Fruit fly (Drosophila melanogaster) whole organism: Measurements from ENCODE around the gene CG9667.

Source experiments
- CG8478 ChIP-seq: fragments of >200 bp; optimal IDR thresholded peaks from 2 replicates; lab custom pipeline; 2018; ENCODE audit warnings: inconsistent platforms
- Dll ChIP-seq: fragments of >200 bp; optimal IDR thresholded peaks from 2 replicates; lab custom pipeline; 2017
- EcR ChIP-seq, 2 experiments: fragments of >200 bp; optimal IDR thresholded peaks; 2 replicates each; lab custom pipeline; 2017; ENCODE audit warnings: missing biosample characterization in 2 of 2, missing genetic modification characterization in 2 of 2, missing genetic modification reagents in 2 of 2
- pan ChIP-seq: fragments of >200 bp; optimal IDR thresholded peaks from 2 replicates; lab custom pipeline; 2017
- psq ChIP-seq: fragments of >200 bp; optimal IDR thresholded peaks from 2 replicates; lab custom pipeline; 2017
- usp ChIP-seq: fragments of >200 bp; optimal IDR thresholded peaks from 2 replicates; lab custom pipeline; 2017; ENCODE audit warnings: missing biosample characterization, missing genetic modification characterization, mixed read lengths

The CG9667 gene

DNA sequence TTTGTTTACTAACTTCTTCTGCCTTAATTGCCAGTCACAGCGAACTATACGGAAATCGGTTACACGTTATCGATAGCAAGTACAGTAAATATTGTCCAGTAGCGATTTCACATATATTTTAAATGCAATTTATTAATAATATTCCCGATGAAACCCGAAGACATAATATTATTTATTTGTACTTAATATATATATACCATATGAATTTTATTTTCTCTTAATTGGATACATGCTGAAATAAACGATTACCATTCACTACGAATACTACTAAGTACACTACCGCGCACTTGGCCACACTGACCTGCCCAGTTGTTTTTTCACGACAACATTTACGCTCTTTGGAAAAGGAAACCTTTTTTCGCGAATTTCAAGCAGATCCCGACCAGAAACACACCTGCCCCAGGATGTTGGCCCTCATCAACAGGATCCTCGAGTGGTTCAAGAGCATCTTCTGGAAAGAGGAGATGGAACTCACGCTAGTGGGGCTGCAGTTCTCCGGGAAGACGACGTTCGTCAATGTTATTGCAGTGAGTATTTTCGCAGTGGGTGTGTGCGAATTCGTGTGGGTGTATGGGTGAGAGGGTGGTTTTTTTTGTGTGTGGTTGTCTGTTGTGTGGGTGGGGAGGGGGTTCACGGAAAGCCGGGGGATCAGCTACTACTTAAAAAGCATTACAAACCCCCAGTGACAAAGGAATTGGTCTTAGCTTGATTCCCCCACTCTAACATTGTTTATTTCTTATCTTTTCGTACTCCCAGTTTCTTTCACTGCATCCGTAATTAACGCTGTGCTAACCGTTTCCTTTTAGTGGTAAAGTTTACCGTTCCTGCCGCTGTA is at the start of gene CG9667, which contains the start of gene Arl8:
CG9667 (minus strand) TSS at position 42 of the 835 bp plus-strand sequence.
Arl8 (plus strand) TSS at position 290 of the 835 bp plus-strand sequence.
- TF ChIP-seq Dll (no peak), CG8478 (lab: Kevin White, UChicago) (no peak), psq (lab: Kevin White, UChicago) (no peak), usp (GFP tag; lab: Kevin White, UChicago) (no peak), EcR (GFP tag; optimal IDR thresholded peaks at IDR 0.05; lab: Kevin White, UChicago) (no peak), pan (lab: Kevin White, UChicago) (no peak)

DNA sequence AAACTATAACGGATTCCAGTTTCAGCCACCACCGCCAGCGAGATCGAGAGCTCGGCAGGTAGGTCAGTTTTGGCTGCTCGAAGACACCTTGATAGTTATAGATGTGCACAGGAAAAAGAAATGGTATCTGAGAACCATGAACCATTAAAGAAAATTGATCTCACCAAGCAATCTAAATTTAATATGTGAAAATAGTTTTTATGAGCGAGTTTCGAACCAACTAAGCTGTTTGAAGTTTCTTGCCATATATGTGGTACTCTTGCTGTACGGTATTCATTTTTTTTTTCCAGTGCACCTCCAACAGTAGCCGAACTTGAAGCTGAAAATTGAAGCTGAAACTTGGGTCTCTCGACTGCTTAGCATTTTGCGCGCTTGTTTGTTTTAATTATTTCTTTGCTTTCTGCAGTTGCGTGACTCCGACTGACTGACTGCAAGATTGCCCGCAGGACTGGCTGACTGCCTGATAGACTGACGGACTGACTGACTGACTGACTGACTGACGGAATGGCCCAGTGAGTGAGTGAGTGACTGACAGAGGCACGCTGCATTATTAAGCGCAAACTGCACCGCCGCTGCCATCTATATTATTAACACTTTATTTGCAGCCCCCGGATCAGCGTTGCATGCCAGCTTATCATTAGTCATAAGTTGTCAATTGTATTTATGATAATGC is 45.5 kb upstream of the CG9667 start:
- TF ChIP-seq usp (GFP tag; lab: Kevin White, UChicago) (no peak), EcR (GFP tag; optimal IDR thresholded peaks at IDR 0.05; lab: Kevin White, UChicago) (no peak), Dll (no peak), pan (lab: Kevin White, UChicago) (no peak), CG8478 (lab: Kevin White, UChicago) (no peak), psq (lab: Kevin White, UChicago) (no peak)

DNA sequence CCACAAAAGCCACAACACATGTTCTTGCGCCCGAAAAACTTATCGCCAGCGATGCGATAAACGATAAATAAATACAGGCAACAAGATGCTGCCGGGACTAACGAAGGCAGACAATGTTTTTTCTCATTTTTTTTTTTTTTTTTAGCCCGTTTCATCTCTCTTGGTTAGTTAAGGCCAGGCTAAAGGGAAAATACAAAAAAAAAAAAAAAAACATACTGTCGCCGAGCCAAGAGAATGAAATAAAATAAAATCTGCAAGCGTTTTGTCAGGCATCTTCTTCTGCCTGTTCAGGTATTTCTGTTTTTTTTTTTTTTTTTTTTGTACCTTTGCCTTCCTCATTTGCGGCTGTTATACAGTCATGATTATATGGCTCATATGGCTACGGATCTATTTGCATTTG is 38.7 kb upstream of the CG9667 start:
- TF ChIP-seq EcR (GFP tag; optimal IDR thresholded peaks at IDR 0.05; lab: Kevin White, UChicago), result no peak
- TF ChIP-seq pan (lab: Kevin White, UChicago), result no peak
- no peak for TF ChIP-seq psq (lab: Kevin White, UChicago)
- no peak for TF ChIP-seq CG8478 (lab: Kevin White, UChicago)
- TF ChIP-seq usp (GFP tag; lab: Kevin White, UChicago), result no peak
- no peak for TF ChIP-seq Dll

DNA sequence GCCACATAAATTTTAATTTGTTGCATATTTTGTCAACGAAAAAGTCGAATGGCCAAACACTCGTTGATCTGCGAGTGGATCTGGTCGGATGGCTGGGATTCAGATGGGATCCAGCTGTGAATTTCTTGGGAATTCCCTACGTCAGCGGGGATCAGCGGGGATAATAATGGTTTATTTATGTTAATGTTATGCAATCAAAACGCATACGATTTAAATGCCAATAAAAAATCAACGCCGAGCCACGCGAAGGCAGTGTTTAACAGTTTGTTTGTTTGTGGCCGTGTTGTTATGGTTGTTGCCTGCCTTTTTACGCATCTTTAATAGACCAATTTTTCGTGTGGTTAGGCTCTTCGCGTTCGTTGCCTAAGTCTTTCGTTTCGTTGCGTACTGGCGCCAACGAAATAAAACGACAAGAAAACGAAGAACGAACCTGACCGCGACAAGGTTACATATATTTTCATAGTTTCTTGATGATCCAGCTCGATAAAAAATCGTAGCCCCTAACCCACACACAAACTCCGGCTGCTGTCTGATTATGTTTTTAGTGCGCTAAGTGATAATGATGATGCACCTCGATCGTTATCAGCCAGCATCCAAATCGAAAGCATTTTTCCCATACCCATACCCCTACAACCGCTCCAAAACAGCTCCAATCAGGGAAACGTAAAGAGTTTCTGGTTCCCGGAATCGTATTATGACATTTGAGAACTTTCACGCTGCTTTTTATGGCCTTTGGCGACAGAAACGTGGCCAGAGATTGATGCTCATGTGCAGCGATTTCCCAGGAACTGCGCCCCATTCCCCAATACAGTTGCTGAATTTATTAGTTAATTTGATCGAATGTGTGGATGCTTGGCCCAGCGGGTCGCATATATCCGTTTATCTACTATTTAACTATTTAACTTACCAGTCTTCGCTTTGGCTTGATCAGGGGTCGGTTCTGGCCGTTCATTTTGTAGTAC is 34.2 kb upstream of the CG9667 start:
- no peak for TF ChIP-seq pan (lab: Kevin White, UChicago)
- no peak for TF ChIP-seq CG8478 (lab: Kevin White, UChicago)
- TF ChIP-seq Dll, result no peak
- TF ChIP-seq psq (lab: Kevin White, UChicago), result no peak
- TF ChIP-seq EcR (GFP tag; optimal IDR thresholded peaks at IDR 0.05; lab: Kevin White, UChicago), result no peak
- TF ChIP-seq usp (GFP tag; lab: Kevin White, UChicago), result no peak

DNA sequence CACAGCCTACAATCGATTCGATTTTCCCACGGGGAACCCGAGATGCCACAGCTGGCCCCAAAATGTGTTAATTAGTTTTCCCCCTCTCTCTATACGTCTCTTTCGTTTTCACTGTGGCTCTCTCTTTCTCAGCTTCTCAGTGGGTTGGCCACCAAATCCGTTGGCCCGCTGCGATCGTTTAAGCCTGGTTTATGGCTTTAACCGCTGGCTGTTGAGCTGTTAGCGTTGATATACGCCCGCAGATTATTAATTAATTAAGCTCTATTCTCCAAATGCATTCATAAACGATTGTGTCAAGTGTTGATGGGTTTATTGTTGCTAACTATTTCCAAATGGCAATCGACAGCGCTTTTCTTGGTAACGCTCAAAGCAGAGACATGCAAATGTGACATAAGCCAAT is 32.2 kb upstream of the CG9667 start:
- TF ChIP-seq usp (GFP tag; lab: Kevin White, UChicago) (no peak), pan (lab: Kevin White, UChicago) (no peak), Dll (no peak), psq (lab: Kevin White, UChicago) (no peak), EcR (GFP tag; optimal IDR thresholded peaks at IDR 0.05; lab: Kevin White, UChicago) (no peak), CG8478 (lab: Kevin White, UChicago) (no peak)

dm6 chr3R:8157247-8157646 is 31.1 kb upstream of the CG9667 start:
- TF ChIP-seq psq (lab: Kevin White, UChicago), result no peak
- no peak for TF ChIP-seq pan (lab: Kevin White, UChicago)

DNA sequence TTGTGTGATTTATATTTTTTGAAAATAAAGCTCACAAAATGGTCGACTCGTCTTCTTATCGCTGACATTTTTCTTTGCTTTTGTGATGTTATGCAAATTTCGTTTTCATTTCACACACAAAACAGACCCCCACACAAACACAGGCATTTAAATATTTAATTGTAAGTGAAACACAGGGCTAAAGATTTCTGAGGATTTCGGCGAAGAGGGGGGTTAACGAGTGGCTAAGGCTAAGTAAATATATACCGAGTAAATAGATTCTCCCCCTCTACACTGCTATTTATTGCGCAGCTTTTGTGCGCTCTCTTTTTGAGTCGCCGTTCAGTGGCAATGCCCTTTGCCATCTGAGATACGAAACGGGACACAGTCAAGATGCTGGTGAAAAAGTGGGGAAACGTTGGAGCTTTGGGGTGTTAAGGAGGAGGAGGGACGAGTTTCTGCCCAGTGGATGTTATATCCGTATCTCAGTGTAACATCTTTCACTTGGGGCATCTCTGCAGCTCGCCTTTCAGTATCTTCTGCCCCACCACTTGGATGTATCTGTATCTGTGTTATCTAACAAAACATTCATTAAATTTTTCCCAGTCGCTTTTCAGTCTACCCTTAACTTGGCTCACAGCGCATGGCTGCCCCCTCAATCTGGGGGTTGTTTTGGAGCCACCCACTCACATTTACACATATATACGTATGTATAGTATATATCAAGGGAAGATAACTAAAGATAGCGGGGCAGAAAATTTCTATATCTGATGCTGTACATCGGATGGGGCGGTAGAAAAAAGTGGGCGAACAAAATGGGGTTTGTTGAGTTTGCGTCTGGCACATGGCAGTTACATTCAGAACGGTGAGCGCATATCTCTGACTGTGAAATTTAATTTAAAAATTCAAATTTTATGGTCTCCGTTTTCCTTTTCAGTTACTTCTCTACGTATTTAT is 29.8 kb upstream of the CG9667 start:
- TF ChIP-seq CG8478 (lab: Kevin White, UChicago), result no peak
- no peak for TF ChIP-seq Dll
- no peak for TF ChIP-seq pan (lab: Kevin White, UChicago)
- TF ChIP-seq EcR (GFP tag; optimal IDR thresholded peaks at IDR 0.05; lab: Kevin White, UChicago), result no peak
- TF ChIP-seq psq (lab: Kevin White, UChicago), result no peak
- no peak for TF ChIP-seq usp (GFP tag; lab: Kevin White, UChicago)

DNA sequence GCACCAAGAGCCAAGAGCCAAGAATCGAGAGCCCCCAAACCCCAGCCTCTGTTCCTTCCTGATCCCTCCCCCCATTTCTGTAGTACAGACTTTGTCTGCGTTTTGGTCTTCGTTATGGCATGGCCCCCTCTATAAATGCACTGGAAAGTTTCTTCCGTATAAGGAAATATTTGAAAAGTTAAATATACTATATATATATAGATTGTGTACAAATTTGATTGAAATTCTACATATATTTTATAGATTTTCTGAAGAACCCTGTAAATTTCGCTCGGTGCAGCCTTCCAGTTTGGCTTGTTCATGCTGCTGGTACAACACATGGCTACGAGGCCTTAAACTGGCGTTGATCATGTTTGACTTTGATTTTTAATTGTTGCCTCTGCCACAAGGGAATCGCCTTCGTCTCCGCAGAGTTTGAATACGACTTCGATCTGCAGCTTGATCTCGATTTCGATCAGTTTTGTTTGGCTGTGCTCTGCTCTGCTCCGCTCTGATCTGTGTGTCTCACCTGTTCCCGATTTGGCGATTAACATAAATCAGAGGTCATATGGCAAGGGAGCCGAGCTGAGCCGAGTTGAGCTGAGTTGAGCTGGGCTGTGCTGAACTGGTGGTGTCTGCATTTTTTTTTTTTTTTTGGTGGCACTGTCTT is 27.9 kb upstream of the CG9667 start:
- TF ChIP-seq Dll (no peak), pan (lab: Kevin White, UChicago) (no peak), psq (lab: Kevin White, UChicago) (no peak), usp (GFP tag; lab: Kevin White, UChicago) (no peak), EcR (GFP tag; optimal IDR thresholded peaks at IDR 0.05; lab: Kevin White, UChicago) (no peak), CG8478 (lab: Kevin White, UChicago) (no peak)

dm6 chr3R:8152578-8153191 is 26.5 kb upstream of the CG9667 start:
- TF ChIP-seq usp (GFP tag; lab: Kevin White, UChicago) (no peak), Dll (no peak), CG8478 (lab: Kevin White, UChicago) (no peak), psq (lab: Kevin White, UChicago) (no peak), pan (lab: Kevin White, UChicago) (no peak), EcR (GFP tag; optimal IDR thresholded peaks at IDR 0.05; lab: Kevin White, UChicago) (no peak)
